Worm (Caenorhabditis elegans) whole organism, L4/young adult: Measurements from ENCODE around the gene H39E20.1.

Source experiments
- W03F9.2 ChIP-seq: fragments of 150-350 bp; optimal IDR thresholded peaks from 2 replicates; lab custom pipeline; 2014; ENCODE audit warnings: missing biosample characterization, missing genetic modification characterization
- dao-5 ChIP-seq: sonication (generic microtip); optimal IDR thresholded peaks from 2 replicates; lab custom pipeline; 2016; ENCODE audit warnings: missing genotype, missing genetic modification characterization, moderate library complexity, missing compliant biosample characterization
- him-1 ChIP-seq: sonication (generic microtip); optimal IDR thresholded peaks from 2 replicates; lab custom pipeline; 2016; ENCODE audit warnings: missing genotype, missing genetic modification reagents, missing genetic modification characterization, missing compliant biosample characterization

H39E20.1 gene

ce11 chrX:1381565-1381964 lies 15.9 kb downstream of the H39E20.1 start, which contains the start of gene F56C3.10:
F56C3.10 (minus strand) TSS chrX:1381665.
- TF ChIP-seq W03F9.2 (no peak), him-1 (tag; lab: Kevin White, UChicago) (no peak), dao-5 (tag; lab: Kevin White, UChicago) (no peak)

- TF ChIP-seq him-1 (tag; lab: Kevin White, UChicago) (no peak), dao-5 (tag; lab: Kevin White, UChicago) (peak; percentile 81), W03F9.2 (peak; percentile 21)
Measured at ce11 chrX:1379391-1379790, 18.0 kb downstream of the H39E20.1 start.

ce11 chrX:1372464-1372863 lies 25.0 kb downstream of the H39E20.1 start:
- TF ChIP-seq W03F9.2: no peak
- no peak for TF ChIP-seq dao-5 (tag; lab: Kevin White, UChicago)
- TF ChIP-seq him-1 (tag; lab: Kevin White, UChicago): no peak

- TF ChIP-seq him-1 (tag; lab: Kevin White, UChicago): no peak
- TF ChIP-seq dao-5 (tag; lab: Kevin White, UChicago): no peak
- TF ChIP-seq W03F9.2: no peak
Measured at ce11 chrX:1371688-1372087, 25.7 kb downstream of the H39E20.1 start, which contains the start of gene fbxa-190. fbxa-190 (plus strand) TSS chrX:1372012.

ce11 chrX:1370736-1371281 lies 26.6 kb downstream of the H39E20.1 start, which contains the start of gene F56C3.7:
F56C3.7 (minus strand) TSS chrX:1370786.
- no peak for TF ChIP-seq him-1 (tag; lab: Kevin White, UChicago)
- TF ChIP-seq W03F9.2: no peak
- no peak for TF ChIP-seq dao-5 (tag; lab: Kevin White, UChicago)

- TF ChIP-seq W03F9.2: no peak
- no peak for TF ChIP-seq dao-5 (tag; lab: Kevin White, UChicago)
- TF ChIP-seq him-1 (tag; lab: Kevin White, UChicago): no peak
Measured at ce11 chrX:1367416-1367815, 30.0 kb downstream of the H39E20.1 start, which contains the start of gene dgn-2. dgn-2 (minus strand) TSS chrX:1367516.

ce11 chrX:1360631-1361030 lies 36.8 kb downstream of the H39E20.1 start, which contains the start of gene F56C3.4:
F56C3.4 (minus strand) TSS chrX:1360731.
- TF ChIP-seq W03F9.2: no peak

ce11 chrX:1358295-1358694 lies 39.1 kb downstream of the H39E20.1 start, which contains the start of gene F56C3.3:
F56C3.3 (minus strand) TSS chrX:1358395.
- TF ChIP-seq dao-5 (tag; lab: Kevin White, UChicago) (no peak), him-1 (tag; lab: Kevin White, UChicago) (no peak), W03F9.2 (no peak)
